Worm (Caenorhabditis elegans): ENCODE results near the gene far-1.

ce11 chrIII:9084329-9084728, 3.4 kb upstream of the far-1 start:
- TF ChIP-seq nhr-76 (tag; optimal IDR thresholded peaks at IDR 0.05), result no peak
- TF ChIP-seq unc-62 (GFP tag; optimal IDR thresholded peaks at IDR 0.05), result peak; percentile 11
- TF ChIP-seq sem-2 (GFP tag; optimal IDR thresholded peaks at IDR 0.05), result no peak
- TF ChIP-seq lsy-2 (tag; optimal IDR thresholded peaks at IDR 0.05), result no peak
- no peak for TF ChIP-seq elt-1 (tag; optimal IDR thresholded peaks at IDR 0.05; ENCODE audit: borderline replicate concordance, insufficient read depth)
- TF ChIP-seq elt-3 (tag; optimal IDR thresholded peaks at IDR 0.05), result no peak
- no peak for TF ChIP-seq unc-39 (tag; optimal IDR thresholded peaks at IDR 0.05)
- no peak for TF ChIP-seq nhr-12 (tag; optimal IDR thresholded peaks at IDR 0.05)
- no peak for TF ChIP-seq blmp-1 (tag; optimal IDR thresholded peaks at IDR 0.05)
- no peak for TF ChIP-seq ztf-11 (tag; optimal IDR thresholded peaks at IDR 0.05)
- TF ChIP-seq M03D4.4 (tag; optimal IDR thresholded peaks at IDR 0.05), result no peak

Measured in whole organism, mixed stage, embryonic.